Fruit fly (Drosophila melanogaster): ENCODE data around the gene Sry-delta.

Gene Sry-delta

dm6 chr3R:29997607-29998236, 45.4 kb upstream of the Sry-delta start, which contains the start of the genes CG15525 and CG11504 (continued):
- TF ChIP-seq btn (GFP tag; optimal IDR thresholded peaks at IDR 0.05) = no peak
- no peak for TF ChIP-seq tap (tag; optimal IDR thresholded peaks at IDR 0.05)
- no peak for TF ChIP-seq repo (GFP tag; optimal IDR thresholded peaks at IDR 0.05)
- peak; percentile 3 for TF ChIP-seq NC2β (GFP tag; optimal IDR thresholded peaks at IDR 0.05)
- no peak; the same call in 1 of the 2 replicates for TF ChIP-seq stc (GFP tag; IDR thresholded peaks at IDR 0.05)
- no peak for TF ChIP-seq CG1832 (GFP tag; optimal IDR thresholded peaks at IDR 0.05)
- TF ChIP-seq Fer1 (GFP tag; optimal IDR thresholded peaks at IDR 0.05) = no peak
- 0 out of 3 replicates have a peak, but pooled peaks have one; percentile 46 for TF ChIP-seq ci (GFP tag; IDR thresholded peaks at IDR 0.05)
- TF ChIP-seq gcm (GFP tag; optimal IDR thresholded peaks at IDR 0.05) = peak; percentile 26
- no peak for TF ChIP-seq CG8478 (optimal IDR thresholded peaks at IDR 0.05)
- peak; percentile 18 for TF ChIP-seq jumu (GFP tag; optimal IDR thresholded peaks at IDR 0.05)
- TF ChIP-seq tin (GFP tag; optimal IDR thresholded peaks at IDR 0.05) = peak; percentile 41
- TF ChIP-seq ranshi (GFP tag; IDR thresholded peaks at IDR 0.05) = peak; percentile 58
- no peak for TF ChIP-seq CG3281 (GFP tag; optimal IDR thresholded peaks at IDR 0.05)
- no peak for TF ChIP-seq gce (GFP tag; IDR thresholded peaks at IDR 0.05)
- no peak for TF ChIP-seq trh (GFP tag; optimal IDR thresholded peaks at IDR 0.05)
- no peak for TF ChIP-seq CG3163 (GFP tag; optimal IDR thresholded peaks at IDR 0.05)
- TF ChIP-seq dati (GFP tag; IDR thresholded peaks at IDR 0.05) = no peak
- no peak for TF ChIP-seq emc (GFP tag; optimal IDR thresholded peaks at IDR 0.05)
- no peak for TF ChIP-seq Fer3 (tag; optimal IDR thresholded peaks at IDR 0.05)
- TF ChIP-seq MBD-R2 (GFP tag; IDR thresholded peaks at IDR 0.05) = peak; percentile 95
- TF ChIP-seq H2.0 (GFP tag; IDR thresholded peaks at IDR 0.05) = peak; percentile 21; the same call in 1 of the 2 replicates
- TF ChIP-seq Scr (GFP tag; IDR thresholded peaks at IDR 0.05; ENCODE audit: partially characterized antibody) = peak; percentile 92
- TF ChIP-seq pzg (GFP tag; optimal IDR thresholded peaks at IDR 0.05) = peak; percentile 63
- TF ChIP-seq nmo (GFP tag; optimal IDR thresholded peaks at IDR 0.05) = peak; percentile 62
- TF ChIP-seq CG4424 (GFP tag; optimal IDR thresholded peaks at IDR 0.05) = peak; percentile 53
- TF ChIP-seq CG14014 (GFP tag; IDR thresholded peaks at IDR 0.05) = peak; percentile 54
- TF ChIP-seq CG4328 (GFP tag; optimal IDR thresholded peaks at IDR 0.05) = no peak
- TF ChIP-seq Drgx (GFP tag; IDR thresholded peaks at IDR 0.05) = no peak
- TF ChIP-seq Sin3A (optimal IDR thresholded peaks at IDR 0.05) = peak; percentile 48
- TF ChIP-seq Dip3 (GFP tag; optimal IDR thresholded peaks at IDR 0.05) = peak; percentile 72
- no peak for TF ChIP-seq Eip74EF (GFP tag; optimal IDR thresholded peaks at IDR 0.05)
- no peak for TF ChIP-seq Bdp1 (GFP tag; optimal IDR thresholded peaks at IDR 0.05)
- TF ChIP-seq toy (GFP tag; IDR thresholded peaks at IDR 0.05) = no peak
- peak; percentile 84 for TF ChIP-seq Med (GFP tag)
- peak; percentile 72 for TF ChIP-seq CG14710 (tag; optimal IDR thresholded peaks at IDR 0.05)
- TF ChIP-seq CG2129 (GFP tag; IDR thresholded peaks at IDR 0.05; ENCODE audit: partially characterized antibody) = peak; percentile 78
- TF ChIP-seq NK7.1 (GFP tag; optimal IDR thresholded peaks at IDR 0.05) = no peak
- TF ChIP-seq Dek (tag; optimal IDR thresholded peaks at IDR 0.05) = peak; percentile 24
- peak; percentile 91 for TF ChIP-seq CG16813 (GFP tag; IDR thresholded peaks at IDR 0.05; ENCODE audit: partially characterized antibody)
- peak; percentile 70 for TF ChIP-seq CG8290 (GFP tag; optimal IDR thresholded peaks at IDR 0.05)
- TF ChIP-seq CG8290 (tag; optimal IDR thresholded peaks at IDR 0.05) = no peak
- no peak for TF ChIP-seq wdn (GFP tag; IDR thresholded peaks at IDR 0.05)
- TF ChIP-seq CG10959 (GFP tag; IDR thresholded peaks at IDR 0.05) = no peak
- peak; percentile 22 for TF ChIP-seq CG9817 (tag; optimal IDR thresholded peaks at IDR 0.05)
- TF ChIP-seq stwl (tag; optimal IDR thresholded peaks at IDR 0.05) = peak; percentile 69
- no peak for TF ChIP-seq CG11695 (GFP tag; IDR thresholded peaks at IDR 0.05)
- no peak for TF ChIP-seq CG7556 (GFP tag; optimal IDR thresholded peaks at IDR 0.05)
- TF ChIP-seq Poxn (GFP tag; IDR thresholded peaks at IDR 0.05) = no peak
- no peak for TF ChIP-seq prd (optimal IDR thresholded peaks at IDR 0.05)
- peak; percentile 82 for TF ChIP-seq prd (GFP tag; IDR thresholded peaks at IDR 0.05)
- peak; percentile 22; the same call in 1 of the 2 replicates for TF ChIP-seq ssp (GFP tag; IDR thresholded peaks at IDR 0.05)
